Fruit fly (Drosophila melanogaster) S2 (cell line): Measurements from ENCODE around the gene CG31496.

Source experiments
- CG8478 ChIP-seq: fragments of >200 bp; optimal IDR thresholded peaks from 2 replicates; lab custom pipeline; 2018
- CTCF ChIP-seq, 2 experiments: fragments of >200 bp; optimal IDR thresholded peaks; 2 replicates each; lab custom pipeline; 2018

dm6 chr3R:7334613-7335012 is 10.3 kb upstream of the CG31496 start:
- TF ChIP-seq CG8478 (lab: Kevin White, UChicago) (no peak), CTCF (optimal IDR thresholded peaks at IDR 0.05; lab: Kevin White, UChicago) (no peak)
